Fruit fly (Drosophila melanogaster) whole organism, adult: Measurements from ENCODE around the gene dpp.

ENCODE experiments used
- CG11617 ChIP-seq: fragments of 200-800 bp; sonication (Bioruptor generic); optimal IDR thresholded peaks from 2 replicates; lab custom pipeline; 2017; ENCODE audit warnings: mild to moderate bottlenecking, missing biosample characterization, missing genetic modification reagents, missing genetic modification characterization
- CG12768 ChIP-seq: fragments of 200-800 bp; sonication (Bioruptor generic); optimal IDR thresholded peaks from 2 replicates; lab custom pipeline; 2017; ENCODE audit warnings: missing biosample characterization, missing genetic modification characterization, mild to moderate bottlenecking, moderate library complexity, missing genetic modification reagents
- CG14711 ChIP-seq: fragments of 200-800 bp; sonication (Bioruptor generic); optimal IDR thresholded peaks from 2 replicates; lab custom pipeline; 2018; ENCODE audit warnings: missing biosample characterization, mild to moderate bottlenecking, missing genetic modification characterization, moderate library complexity
- CG1620 ChIP-seq: fragments of 200-800 bp; sonication (Bioruptor generic); optimal IDR thresholded peaks from 2 replicates; lab custom pipeline; 2016; ENCODE audit warnings: missing biosample characterization, missing genetic modification characterization
- CG33017 ChIP-seq: fragments of 200-800 bp; sonication (Bioruptor generic); optimal IDR thresholded peaks from 2 replicates; lab custom pipeline; 2018; ENCODE audit warnings: missing biosample characterization, mild to moderate bottlenecking, missing genetic modification characterization, moderate library complexity
- CG5204 ChIP-seq: fragments of 200-800 bp; sonication (Bioruptor generic); optimal IDR thresholded peaks from 2 replicates; lab custom pipeline; 2016; ENCODE audit warnings: missing biosample characterization, missing genetic modification characterization
- CG7045 ChIP-seq: fragments of 200-800 bp; sonication (Bioruptor generic); optimal IDR thresholded peaks from 2 replicates; lab custom pipeline; 2017; ENCODE audit warnings: missing biosample characterization, mild to moderate bottlenecking, missing genetic modification characterization
- CG7101 ChIP-seq: fragments of 200-800 bp; sonication (Bioruptor generic); optimal IDR thresholded peaks from 2 replicates; lab custom pipeline; 2018; ENCODE audit warnings: missing biosample characterization, mild to moderate bottlenecking, missing genetic modification characterization, moderate library complexity
- Clk ChIP-seq: fragments of 200-800 bp; sonication (Bioruptor generic); optimal IDR thresholded peaks from 2 replicates; lab custom pipeline; 2017; ENCODE audit warnings: missing biosample characterization, missing genetic modification characterization
- Crg-1 ChIP-seq: fragments of 200-800 bp; sonication (Bioruptor generic); optimal IDR thresholded peaks from 2 replicates; lab custom pipeline; 2016; ENCODE audit warnings: missing biosample characterization, missing genetic modification characterization
- Hr96 ChIP-seq: fragments of 200-800 bp; sonication (Bioruptor generic); optimal IDR thresholded peaks from 2 replicates; lab custom pipeline; 2016; ENCODE audit warnings: missing biosample characterization, missing genetic modification characterization
- Mnt ChIP-seq: fragments of 200-800 bp; sonication (Bioruptor generic); optimal IDR thresholded peaks from 2 replicates; lab custom pipeline; 2016; ENCODE audit warnings: missing biosample characterization, mild to moderate bottlenecking, missing genetic modification characterization
- bab1 ChIP-seq: fragments of 200-800 bp; sonication (Bioruptor generic); optimal IDR thresholded peaks from 3 replicates; lab custom pipeline; 2019; ENCODE audit warnings: missing biosample characterization, mild to moderate bottlenecking, missing genetic modification characterization, moderate library complexity
- cic ChIP-seq: fragments of 200-800 bp; sonication (Bioruptor generic); optimal IDR thresholded peaks from 2 replicates; lab custom pipeline; 2017; ENCODE audit warnings: missing biosample characterization, mild to moderate bottlenecking, missing genetic modification characterization, moderate library complexity
- cnc ChIP-seq, 2 experiments: fragments of >200 bp; optimal IDR thresholded peaks; 2 replicates each; lab custom pipeline; 2017
- kay ChIP-seq: fragments of 200-800 bp; sonication (Bioruptor generic); peaks from one replicate; lab custom pipeline; 2016; ENCODE audit warnings: missing biosample characterization, missing genetic modification characterization, borderline replicate concordance
- ovo ChIP-seq: fragments of 200-800 bp; sonication (Bioruptor generic); optimal IDR thresholded peaks from 2 replicates; lab custom pipeline; 2016; ENCODE audit warnings: missing biosample characterization, missing genetic modification characterization
- pad ChIP-seq: fragments of 200-800 bp; sonication (Bioruptor generic); optimal IDR thresholded peaks from 3 replicates; lab custom pipeline; 2017; ENCODE audit warnings: missing biosample characterization, missing genetic modification characterization, mild to moderate bottlenecking, moderate library complexity, missing genetic modification reagents
- tj ChIP-seq: fragments of 200-800 bp; sonication (Bioruptor generic); optimal IDR thresholded peaks from 3 replicates; lab custom pipeline; 2017; ENCODE audit warnings: missing biosample characterization, mild to moderate bottlenecking, missing genetic modification characterization, moderate library complexity
- toe ChIP-seq: fragments of 200-800 bp; sonication (Bioruptor generic); optimal IDR thresholded peaks from 2 replicates; lab custom pipeline; 2016; ENCODE audit warnings: missing biosample characterization, missing genetic modification characterization

The dpp gene

dm6 chr2L:2450723-2451379 is 22.7 kb downstream of the dpp start:
- no peak for TF ChIP-seq CG7101 (tag; lab: Kevin White, UChicago)
- TF ChIP-seq CG11617 (GFP tag; lab: Kevin White, UChicago): no peak
- no peak for TF ChIP-seq ovo (GFP tag; lab: Kevin White, UChicago)
- TF ChIP-seq CG33017: no peak

dm6 chr2L:2453818-2454217 is 25.6 kb downstream of the dpp start:
- TF ChIP-seq ovo (GFP tag; lab: Kevin White, UChicago) (no peak), cic (GFP tag; lab: Kevin White, UChicago) (no peak), tj (GFP tag; lab: Kevin White, UChicago) (no peak), bab1 (GFP tag; lab: Kevin White, UChicago) (no peak), Mnt (GFP tag; lab: Kevin White, UChicago) (no peak), CG7101 (tag; lab: Kevin White, UChicago) (no peak), CG33017 (no peak), Hr96 (GFP tag; lab: Kevin White, UChicago) (no peak), kay (GFP tag; lab: Kevin White, UChicago) (no peak), CG5204 (GFP tag; lab: Kevin White, UChicago) (no peak), Clk (GFP tag; lab: Kevin White, UChicago) (no peak), CG1620 (GFP tag; lab: Kevin White, UChicago) (no peak), CG12768 (GFP tag; lab: Kevin White, UChicago) (no peak), toe (no peak), Crg-1 (GFP tag; lab: Kevin White, UChicago) (no peak), CG7045 (no peak)

- TF ChIP-seq toe: no peak
- no peak for TF ChIP-seq tj (GFP tag; lab: Kevin White, UChicago)
- no peak for TF ChIP-seq cic (GFP tag; lab: Kevin White, UChicago)
- TF ChIP-seq Crg-1 (GFP tag; lab: Kevin White, UChicago): no peak
- no peak for TF ChIP-seq CG1620 (GFP tag; lab: Kevin White, UChicago)
- TF ChIP-seq kay (GFP tag; lab: Kevin White, UChicago): no peak
- TF ChIP-seq CG12768 (GFP tag; lab: Kevin White, UChicago): no peak
- no peak for TF ChIP-seq ovo (GFP tag; lab: Kevin White, UChicago)
- TF ChIP-seq CG7101 (tag; lab: Kevin White, UChicago): no peak
- no peak for TF ChIP-seq Hr96 (GFP tag; lab: Kevin White, UChicago)
- no peak for TF ChIP-seq CG7045
- no peak for TF ChIP-seq CG11617 (GFP tag; lab: Kevin White, UChicago)
- no peak for TF ChIP-seq bab1 (GFP tag; lab: Kevin White, UChicago)
- TF ChIP-seq Mnt (GFP tag; lab: Kevin White, UChicago): no peak
- TF ChIP-seq CG5204 (GFP tag; lab: Kevin White, UChicago): no peak
- TF ChIP-seq CG33017: no peak
Observed at dm6 chr2L:2454644-2455043, 26.5 kb downstream of the dpp start.

- TF ChIP-seq Clk (GFP tag; lab: Kevin White, UChicago): no peak
- no peak for TF ChIP-seq ovo (GFP tag; lab: Kevin White, UChicago)
- no peak for TF ChIP-seq CG33017
- no peak for TF ChIP-seq tj (GFP tag; lab: Kevin White, UChicago)
Observed at dm6 chr2L:2456516-2457392, 28.6 kb downstream of the dpp start.

- no peak for TF ChIP-seq ovo (GFP tag; lab: Kevin White, UChicago)
- no peak for TF ChIP-seq CG12768 (GFP tag; lab: Kevin White, UChicago)
- no peak for TF ChIP-seq cnc (optimal IDR thresholded peaks at IDR 0.05; lab: Kevin White, UChicago)
- no peak for TF ChIP-seq Crg-1 (GFP tag; lab: Kevin White, UChicago)
- TF ChIP-seq toe: no peak
- TF ChIP-seq pad (GFP tag; lab: Kevin White, UChicago): no peak
- no peak for TF ChIP-seq CG5204 (GFP tag; lab: Kevin White, UChicago)
- TF ChIP-seq CG14711 (tag; lab: Kevin White, UChicago): no peak
Observed at dm6 chr2L:2459238-2459637, 31.1 kb downstream of the dpp start.

- no peak for TF ChIP-seq bab1 (GFP tag; lab: Kevin White, UChicago)
Observed at dm6 chr2L:2461322-2461999, 33.3 kb downstream of the dpp start.
